Fruit fly (Drosophila melanogaster): ENCODE results near the gene CG8028.

DNA sequence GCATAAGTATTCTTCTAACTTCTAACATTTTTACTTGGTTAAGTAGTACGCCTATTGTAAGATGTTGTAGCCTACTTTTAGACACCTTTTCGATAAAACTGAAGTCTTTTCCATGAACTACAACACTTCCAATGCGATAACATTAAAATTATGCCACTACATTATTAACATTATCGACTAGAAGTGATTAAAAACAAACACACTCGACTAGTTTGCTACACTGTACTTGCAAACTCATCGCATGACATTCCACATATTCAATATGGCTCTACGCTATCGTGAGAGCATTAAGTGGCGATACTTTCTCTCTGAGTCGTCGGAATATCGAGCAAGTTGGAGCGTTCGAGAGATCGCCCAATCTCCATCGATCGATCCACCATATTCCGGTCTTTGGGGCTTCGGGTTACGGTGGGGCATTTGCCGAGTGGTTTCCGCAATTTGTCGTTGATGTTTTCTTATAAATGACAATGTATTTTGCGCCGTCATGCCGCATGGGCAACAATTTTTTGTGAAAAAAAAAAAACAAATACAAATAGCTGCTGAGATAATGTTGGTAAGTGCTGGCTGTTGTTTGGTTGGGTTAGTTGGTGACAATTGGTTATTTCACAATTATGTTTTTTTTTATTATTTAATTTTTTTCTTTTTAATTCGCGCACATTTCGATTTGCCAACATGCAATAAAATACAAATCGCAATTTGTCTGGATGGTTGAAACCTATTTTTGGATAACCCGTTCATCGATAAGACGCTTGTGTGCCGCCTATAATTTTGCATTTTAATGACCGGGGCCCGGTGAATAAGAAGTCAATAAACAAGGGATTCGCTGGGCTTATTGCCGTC, 35.5 kb upstream of the CG8028 start:
- TF ChIP-seq lola (GFP tag; optimal IDR thresholded peaks at IDR 0.05) = no peak
- no peak for TF ChIP-seq Myc (optimal IDR thresholded peaks at IDR 0.05)

Data from whole organism, wandering third instar larva.